Fruit fly (Drosophila melanogaster) whole organism, wandering third instar larva: ENCODE data around the gene CG15530.

Experiments used
- Abd-B ChIP-seq: fragments of >200 bp; optimal IDR thresholded peaks from 2 replicates; lab custom pipeline; 2017; ENCODE audit warnings: missing biosample characterization, missing genetic modification characterization
- Dfd ChIP-seq: fragments of >200 bp; optimal IDR thresholded peaks from 2 replicates; lab custom pipeline; 2017; ENCODE audit warnings: missing biosample characterization, missing genetic modification characterization
- HLH106 ChIP-seq: fragments of 200-800 bp; optimal IDR thresholded peaks from 3 replicates; lab custom pipeline; 2019; ENCODE audit warnings: missing biosample characterization, mild to moderate bottlenecking, missing genetic modification characterization, moderate library complexity
- Hr78 ChIP-seq: fragments of >200 bp; optimal IDR thresholded peaks from 2 replicates; lab custom pipeline; 2017; ENCODE audit warnings: missing biosample characterization, missing genetic modification characterization
- Hr83 ChIP-seq: fragments of 200-300 bp; sonication (Bioruptor generic); optimal IDR thresholded peaks from 2 replicates; lab custom pipeline; 2016; ENCODE audit warnings: missing biosample characterization, mild to moderate bottlenecking, missing genetic modification characterization, moderate library complexity; ENCODE audit not compliant: poor library complexity, severe bottlenecking
- N ChIP-seq: fragments of >200 bp; optimal IDR thresholded peaks from 2 replicates; lab custom pipeline; 2018; ENCODE audit warnings: missing biosample characterization, missing external identifiers, missing genetic modification characterization
- dl ChIP-seq, 2 experiments: fragments of 175-275, 200-275 bp in 1 of 2; fragments of 200-275 bp in 1 of 2; sonication (Bioruptor generic); optimal IDR thresholded peaks; lab custom pipeline; 2018; ENCODE audit warnings: mild to moderate bottlenecking in 2 of 2, missing biosample characterization in 2 of 2, missing genetic modification characterization in 2 of 2, moderate library complexity in 2 of 2; ENCODE audit not compliant: partially characterized antibody in 2 of 2, insufficient read depth in 1 of 2
- dmrt93B ChIP-seq: fragments of 200-800 bp; sonication (Bioruptor generic); optimal IDR thresholded peaks from 2 replicates; lab custom pipeline; 2018; ENCODE audit warnings: missing biosample characterization, mild to moderate bottlenecking, missing genetic modification characterization
- fru ChIP-seq: fragments of 200-800 bp; sonication (Bioruptor generic); optimal IDR thresholded peaks from 3 replicates; lab custom pipeline; 2016; ENCODE audit warnings: missing biosample characterization, mild to moderate bottlenecking, missing genetic modification characterization
- pan ChIP-seq: fragments of >200 bp; optimal IDR thresholded peaks from 2 replicates; lab custom pipeline; 2017
- sage ChIP-seq: fragments of 200-800 bp; sonication (Bioruptor generic); optimal IDR thresholded peaks from 2 replicates; lab custom pipeline; 2016; ENCODE audit warnings: missing biosample characterization, mild to moderate bottlenecking, missing genetic modification characterization
- woc ChIP-seq: sonication (Bioruptor generic); optimal IDR thresholded peaks from 2 replicates; lab custom pipeline; 2016; ENCODE audit warnings: missing biosample characterization, mild to moderate bottlenecking, missing genetic modification characterization

dm6 chr3R:30201064-30201463 lies 23.4 kb downstream of the CG15530 start:
- TF ChIP-seq pan (lab: Kevin White, UChicago): no peak
- TF ChIP-seq Hr83 (GFP tag; lab: Kevin White, UChicago): no peak
- TF ChIP-seq fru: no peak
- no peak for TF ChIP-seq Dfd (GFP tag; lab: Kevin White, UChicago)
- no peak for TF ChIP-seq Hr78 (GFP tag; lab: Kevin White, UChicago)
- no peak for TF ChIP-seq sage (GFP tag; lab: Kevin White, UChicago)
- TF ChIP-seq HLH106 (tag; lab: Kevin White, UChicago): no peak
- TF ChIP-seq dl (GFP tag; optimal IDR thresholded peaks at IDR 0.05; lab: Kevin White, UChicago; ENCODE audit: insufficient read depth in 1 of 2, partially characterized antibody in 2 of 2): no peak
- no peak for TF ChIP-seq dmrt93B (GFP tag; lab: Kevin White, UChicago)
- no peak for TF ChIP-seq Abd-B
- no peak for TF ChIP-seq N (GFP tag; lab: Kevin White, UChicago)
- TF ChIP-seq woc (GFP tag; lab: Kevin White, UChicago): no peak
